Fruit fly (Drosophila melanogaster) whole organism, embryonic: ENCODE results near the gene CG7914.

Experiments used
- C15 ChIP-seq: fragments of 200-800 bp; sonication (Bioruptor generic); IDR thresholded peaks from 3 replicates; pipeline ENCODE4 v1.3.6; 2022; ENCODE audit warnings: missing biosample characterization, missing genetic modification characterization
- CG10267 ChIP-seq: fragments of 200-800 bp; sonication (Bioruptor generic); optimal IDR thresholded peaks from 2 replicates; lab custom pipeline; 2018; ENCODE audit warnings: missing biosample characterization, mild to moderate bottlenecking, missing genetic modification characterization, moderate library complexity
- CG11504 ChIP-seq: fragments of 200-800 bp; sonication (Bioruptor generic); optimal IDR thresholded peaks from 3 replicates; lab custom pipeline; 2019; ENCODE audit warnings: missing biosample characterization, mild to moderate bottlenecking, missing genetic modification characterization, moderate library complexity
- CG13894 ChIP-seq: fragments of 200-800 bp; sonication (Bioruptor generic); optimal IDR thresholded peaks from 3 replicates; lab custom pipeline; 2018; ENCODE audit warnings: missing biosample characterization, mild to moderate bottlenecking, missing genetic modification characterization, moderate library complexity
- CG1647 ChIP-seq: fragments of 200-800 bp; sonication (Bioruptor generic); optimal IDR thresholded peaks from 3 replicates; lab custom pipeline; 2016; ENCODE audit warnings: missing biosample characterization, missing genetic modification characterization
- CG17361 ChIP-seq: fragments of 200-800 bp; sonication (Bioruptor generic); IDR thresholded peaks from 3 replicates; pipeline ENCODE4 v1.3.6; 2022; ENCODE audit warnings: missing biosample characterization, missing genetic modification characterization
- CG17385 ChIP-seq: fragments of 200-800 bp; sonication (Bioruptor generic); optimal IDR thresholded peaks from 3 replicates; lab custom pipeline; 2018; ENCODE audit warnings: missing biosample characterization, mild to moderate bottlenecking, missing genetic modification characterization
- CG17568 ChIP-seq: fragments of 200-800 bp; sonication (Bioruptor generic); optimal IDR thresholded peaks from 2 replicates; lab custom pipeline; 2018; ENCODE audit warnings: missing biosample characterization, mild to moderate bottlenecking, missing genetic modification characterization, moderate library complexity
- CG18619 ChIP-seq: fragments of 200-800 bp; sonication (Bioruptor generic); optimal IDR thresholded peaks from 3 replicates; lab custom pipeline; 2017; ENCODE audit warnings: missing biosample characterization, mild to moderate bottlenecking, missing genetic modification characterization
- CG2116 ChIP-seq: fragments of 200-800 bp; sonication (Bioruptor generic); optimal IDR thresholded peaks from 3 replicates; lab custom pipeline; 2018; ENCODE audit warnings: missing biosample characterization, mild to moderate bottlenecking, missing genetic modification characterization
- CG5180 ChIP-seq: fragments of 200-800 bp; sonication (Bioruptor generic); optimal IDR thresholded peaks from 3 replicates; lab custom pipeline; 2017; ENCODE audit warnings: missing biosample characterization, missing genetic modification characterization, mild to moderate bottlenecking, moderate library complexity, missing genetic modification reagents
- CG6689 ChIP-seq: fragments of 200-800 bp; sonication (Bioruptor generic); IDR thresholded peaks from 2 replicates; pipeline ENCODE4 v1.3.6; 2022; ENCODE audit warnings: missing biosample characterization, missing genetic modification characterization
- CG7271 ChIP-seq: fragments of 200-800 bp; sonication (Bioruptor generic); optimal IDR thresholded peaks from 2 replicates; lab custom pipeline; 2018; ENCODE audit warnings: missing biosample characterization, mild to moderate bottlenecking, missing genetic modification characterization, moderate library complexity
- CG7745 ChIP-seq: fragments of 200-800 bp; sonication (Bioruptor generic); optimal IDR thresholded peaks from 2 replicates; lab custom pipeline; 2018; ENCODE audit warnings: missing biosample characterization, mild to moderate bottlenecking, missing genetic modification characterization, moderate library complexity
- CG8281 ChIP-seq: fragments of 200-800 bp; sonication (Bioruptor generic); optimal IDR thresholded peaks from 2 replicates; lab custom pipeline; 2018; ENCODE audit warnings: missing biosample characterization, mild to moderate bottlenecking, missing genetic modification characterization, moderate library complexity
- CG9437 ChIP-seq: fragments of 200-800 bp; sonication (Bioruptor generic); optimal IDR thresholded peaks from 2 replicates; lab custom pipeline; 2018; ENCODE audit warnings: missing biosample characterization, mild to moderate bottlenecking, missing genetic modification characterization
- CG9727 ChIP-seq: fragments of 200-800 bp; sonication (Bioruptor generic); optimal IDR thresholded peaks from 3 replicates; lab custom pipeline; 2017; ENCODE audit warnings: missing biosample characterization, mild to moderate bottlenecking, missing genetic modification characterization
- Deaf1 ChIP-seq: fragments of 200-800 bp; optimal IDR thresholded peaks from 3 replicates; lab custom pipeline; 2019; ENCODE audit warnings: missing biosample characterization, mild to moderate bottlenecking, missing genetic modification characterization, moderate library complexity
- Dfd ChIP-seq, 2 experiments: fragments of >200 bp; optimal IDR thresholded peaks; 2 replicates each; lab custom pipeline; 2017; ENCODE audit warnings: missing biosample characterization in 2 of 2, missing genetic modification characterization in 2 of 2
- Hmr ChIP-seq: fragments of 200-800 bp; sonication (Bioruptor generic); optimal IDR thresholded peaks from 3 replicates; lab custom pipeline; 2017; ENCODE audit warnings: mild to moderate bottlenecking, missing biosample characterization, missing genetic modification reagents, missing genetic modification characterization
- Hr51 ChIP-seq, 2 experiments: fragments of 200-800 bp; sonication (Bioruptor generic); optimal IDR thresholded peaks; 2 replicates in 1 of 2; 3 replicates in 1 of 2; lab custom pipeline; 2016 to 2018; ENCODE audit warnings: missing biosample characterization in 2 of 2, missing genetic modification characterization in 2 of 2, mild to moderate bottlenecking in 1 of 2, moderate library complexity in 1 of 2
- Jarid2 ChIP-seq: fragments of 200-800 bp; sonication (Bioruptor generic); optimal IDR thresholded peaks from 3 replicates; lab custom pipeline; 2017; ENCODE audit warnings: mild to moderate bottlenecking, missing biosample characterization, missing genetic modification reagents, missing genetic modification characterization
- Oli ChIP-seq: fragments of 200-800 bp; sonication (Bioruptor generic); optimal IDR thresholded peaks from 2 replicates; lab custom pipeline; 2018; ENCODE audit warnings: missing biosample characterization, mild to moderate bottlenecking, missing genetic modification characterization, moderate library complexity
- Rfx ChIP-seq: fragments of 200-800 bp; sonication (Bioruptor generic); IDR thresholded peaks from 2 replicates; pipeline ENCODE4 v1.3.6; 2022; ENCODE audit warnings: missing biosample characterization, missing genetic modification characterization
- Scr ChIP-seq: fragments of 200-800 bp; sonication (Bioruptor generic); IDR thresholded peaks from 2 replicates; pipeline ENCODE4 v1.3.6; 2022; ENCODE audit warnings: missing biosample characterization, missing genetic modification characterization; ENCODE audit not compliant: partially characterized antibody
- Six4 ChIP-seq: fragments of 200-800 bp; sonication (Bioruptor generic); optimal IDR thresholded peaks from 2 replicates; lab custom pipeline; 2016; ENCODE audit warnings: missing biosample characterization, missing genetic modification characterization
- Vsx1 ChIP-seq: fragments of 200-800 bp; sonication (Bioruptor generic); optimal IDR thresholded peaks from 2 replicates; lab custom pipeline; 2017; ENCODE audit warnings: missing biosample characterization, mild to moderate bottlenecking, missing genetic modification characterization, missing genetic modification reagents
- Xrp1 ChIP-seq: fragments of 200-800 bp; sonication (Bioruptor generic); IDR thresholded peaks from 2 replicates; pipeline ENCODE4 v1.3.6; 2022; ENCODE audit warnings: missing biosample characterization, missing genetic modification characterization
- ato ChIP-seq: fragments of 200-800 bp; sonication (Bioruptor generic); IDR thresholded peaks from 2 replicates; pipeline ENCODE4 v1.3.6; 2022; ENCODE audit warnings: missing biosample characterization, missing genetic modification characterization; ENCODE audit not compliant: partially characterized antibody
- bsh ChIP-seq, 2 experiments: fragments of 200-800 bp; sonication (Bioruptor generic); optimal IDR thresholded peaks; 2 replicates each; lab custom pipeline; 2017 to 2018; ENCODE audit warnings: mild to moderate bottlenecking in 2 of 2, missing biosample characterization in 2 of 2, missing genetic modification characterization in 2 of 2, moderate library complexity in 1 of 2
- ci ChIP-seq: fragments of 200-800 bp; sonication (Bioruptor generic); IDR thresholded peaks from 3 replicates; pipeline ENCODE4 v1.3.6; 2022; ENCODE audit warnings: missing biosample characterization, missing genetic modification characterization
- crp ChIP-seq, 2 experiments: fragments of 200-800 bp; sonication (Bioruptor generic); optimal IDR thresholded peaks; 2 replicates in 1 of 2; 3 replicates in 1 of 2; lab custom pipeline; 2017; ENCODE audit warnings: missing biosample characterization in 2 of 2, missing genetic modification characterization in 2 of 2, mild to moderate bottlenecking in 1 of 2, moderate library complexity in 1 of 2
- dpn ChIP-seq, 2 experiments: fragments of 200-800 bp; sonication (Bioruptor generic); optimal IDR thresholded peaks; 3 replicates each; lab custom pipeline; 2016; ENCODE audit warnings: missing biosample characterization in 2 of 2, missing genetic modification characterization in 2 of 2
- dysf ChIP-seq: fragments of 200-800 bp; sonication (Bioruptor generic); IDR thresholded peaks from 3 replicates; pipeline ENCODE4 v1.3.6; 2022; ENCODE audit warnings: missing biosample characterization, missing genetic modification characterization
- en ChIP-seq: fragments of 200-800 bp; sonication (Bioruptor generic); optimal IDR thresholded peaks from 2 replicates; lab custom pipeline; 2016; ENCODE audit warnings: missing biosample characterization, missing genetic modification characterization
- exex ChIP-seq: fragments of 200-800 bp; sonication (Bioruptor generic); optimal IDR thresholded peaks from 4 replicates; lab custom pipeline; 2018; ENCODE audit warnings: missing biosample characterization, mild to moderate bottlenecking, missing genetic modification characterization, moderate library complexity
- fru ChIP-seq: fragments of >200 bp; optimal IDR thresholded peaks from 2 replicates; lab custom pipeline; 2017
- gsb ChIP-seq: fragments of 200-800 bp; sonication (Bioruptor generic); IDR thresholded peaks from 2 replicates; pipeline ENCODE4 v1.3.6; 2022; ENCODE audit warnings: missing biosample characterization, missing genetic modification characterization
- gsb-n ChIP-seq: fragments of 200-800 bp; sonication (Bioruptor generic); optimal IDR thresholded peaks from 3 replicates; lab custom pipeline; 2018; ENCODE audit warnings: missing biosample characterization, mild to moderate bottlenecking, missing genetic modification characterization
- gt ChIP-seq: fragments of 200-800 bp; sonication (Bioruptor generic); IDR thresholded peaks from 2 replicates; pipeline ENCODE4 v1.3.6; 2022; ENCODE audit warnings: missing biosample characterization, missing genetic modification characterization
- her ChIP-seq: fragments of 200-800 bp; sonication (Bioruptor generic); optimal IDR thresholded peaks from 2 replicates; lab custom pipeline; 2016; ENCODE audit warnings: missing biosample characterization, missing genetic modification characterization
- jigr1 ChIP-seq: fragments of 200-800 bp; sonication (Bioruptor generic); IDR thresholded peaks from 3 replicates; pipeline ENCODE4 v1.3.6; 2022; ENCODE audit warnings: missing biosample characterization, missing genetic modification characterization
- maf-S ChIP-seq: fragments of 200-800 bp; sonication (Bioruptor generic); optimal IDR thresholded peaks from 2 replicates; lab custom pipeline; 2016; ENCODE audit warnings: missing biosample characterization, missing genetic modification characterization
- mam ChIP-seq: fragments of 200-800 bp; sonication (Bioruptor generic); optimal IDR thresholded peaks from 3 replicates; lab custom pipeline; 2016; ENCODE audit warnings: missing biosample characterization, missing genetic modification characterization
- org-1 ChIP-seq: fragments of 200-800 bp; sonication (Bioruptor generic); optimal IDR thresholded peaks from 2 replicates; lab custom pipeline; 2017; ENCODE audit warnings: missing biosample characterization, missing genetic modification characterization
- slbo ChIP-seq: fragments of 200-800 bp; sonication (Bioruptor generic); IDR thresholded peaks from 2 replicates; pipeline ENCODE4 v1.3.6; 2022; ENCODE audit warnings: missing biosample characterization, missing genetic modification characterization
- tap ChIP-seq: fragments of 200-800 bp; optimal IDR thresholded peaks from 3 replicates; lab custom pipeline; 2019; ENCODE audit warnings: missing biosample characterization, mild to moderate bottlenecking, missing genetic modification characterization, moderate library complexity
- usp ChIP-seq: fragments of >200 bp; optimal IDR thresholded peaks from 2 replicates; lab custom pipeline; 2017; ENCODE audit warnings: missing biosample characterization, missing genetic modification characterization
- zf30C ChIP-seq: fragments of 200-800 bp; sonication (Bioruptor generic); optimal IDR thresholded peaks from 3 replicates; lab custom pipeline; 2018; ENCODE audit warnings: missing biosample characterization, mild to moderate bottlenecking, missing genetic modification characterization

Gene CG7914

dm6 chrX:19165144-19166011 lies 27.9 kb downstream of the CG7914 start (continued):
- TF ChIP-seq CG9437 (GFP tag; lab: Kevin White, UChicago), result peak; percentile 42
- no peak for TF ChIP-seq Scr
- TF ChIP-seq Rfx, result no peak
- no peak for TF ChIP-seq gt (GFP tag; lab: Robert Waterston, UW)
- TF ChIP-seq C15 (GFP tag; lab: Robert Waterston, UW), result no peak
- peak; percentile 16 for TF ChIP-seq mam
- TF ChIP-seq CG17385, result no peak
- peak in 1 of 2 experiments; percentile 28 for TF ChIP-seq Hr51 (GFP tag; optimal IDR thresholded peaks at IDR 0.05; lab: Kevin White, UChicago)
- TF ChIP-seq dysf, result peak; percentile 15; the same call in 1 of the 3 replicates
- no peak for TF ChIP-seq jigr1 (GFP tag; lab: Robert Waterston, UW)
- no peak for TF ChIP-seq CG5180 (GFP tag; lab: Kevin White, UChicago)
- TF ChIP-seq CG7271 (tag; lab: Kevin White, UChicago), result no peak
- peak in 1 of 2 experiments; percentile 11 for TF ChIP-seq dpn (GFP tag; optimal IDR thresholded peaks at IDR 0.05; lab: Kevin White, UChicago)
- TF ChIP-seq CG8281 (tag; lab: Kevin White, UChicago), result no peak
- TF ChIP-seq Six4, result no peak
- TF ChIP-seq CG2116, result no peak
- TF ChIP-seq Jarid2, result no peak
- TF ChIP-seq usp (GFP tag; lab: Kevin White, UChicago), result no peak
- TF ChIP-seq CG13894 (tag; lab: Kevin White, UChicago), result peak; percentile 6
- no peak for TF ChIP-seq zf30C (GFP tag; lab: Kevin White, UChicago)
- TF ChIP-seq Dfd (GFP tag; optimal IDR thresholded peaks at IDR 0.05; lab: Kevin White, UChicago), result no peak
- peak; percentile 38; the same call in 1 of the 2 replicates for TF ChIP-seq CG6689
- no peak for TF ChIP-seq fru (lab: Kevin White, UChicago)
- 0 out of 3 replicates have a peak, but pooled peaks have one; percentile 23 for TF ChIP-seq CG17361
- no peak for TF ChIP-seq CG10267 (tag; lab: Kevin White, UChicago)
- peak; percentile 40 for TF ChIP-seq CG18619 (GFP tag; lab: Kevin White, UChicago)
- no peak for TF ChIP-seq CG9727
- peak; percentile 49 for TF ChIP-seq CG11504
- no peak for TF ChIP-seq CG17568 (GFP tag; lab: Kevin White, UChicago)
- no peak for TF ChIP-seq CG1647 (GFP tag; lab: Kevin White, UChicago)
- TF ChIP-seq bsh (GFP tag; optimal IDR thresholded peaks at IDR 0.05; lab: Kevin White, UChicago), result no peak
- TF ChIP-seq Vsx1 (GFP tag; lab: Kevin White, UChicago), result no peak
- no peak for TF ChIP-seq CG7745
- TF ChIP-seq ato, result no peak
- 0 out of 3 replicates have a peak, but pooled peaks have one; percentile 41 for TF ChIP-seq ci (GFP tag; lab: Robert Waterston, UW)
- no peak for TF ChIP-seq her
- TF ChIP-seq org-1 (GFP tag; lab: Kevin White, UChicago), result no peak
- TF ChIP-seq gsb (GFP tag; lab: Robert Waterston, UW), result no peak
- no peak for TF ChIP-seq gsb-n
- TF ChIP-seq Deaf1, result peak; percentile 43
- TF ChIP-seq maf-S (GFP tag; lab: Kevin White, UChicago), result no peak
- peak; percentile 20 for TF ChIP-seq Hmr (GFP tag; lab: Kevin White, UChicago)
- no peak for TF ChIP-seq en (GFP tag; lab: Kevin White, UChicago)
- TF ChIP-seq slbo (GFP tag; lab: Robert Waterston, UW), result peak; percentile 39
- TF ChIP-seq crp (GFP tag; optimal IDR thresholded peaks at IDR 0.05; lab: Kevin White, UChicago), result no peak
- no peak for TF ChIP-seq Xrp1 (GFP tag; lab: Robert Waterston, UW)
- TF ChIP-seq tap (tag; lab: Kevin White, UChicago), result no peak
- peak; percentile 78 for TF ChIP-seq exex
- TF ChIP-seq Oli (tag; lab: Kevin White, UChicago), result peak; percentile 41
